Fruit fly (Drosophila melanogaster): Measurements from ENCODE around the gene CG7320.

dm6 chr3L:18215669-18216068, 14.4 kb downstream of the CG7320 start:
- no peak for TF ChIP-seq psq (optimal IDR thresholded peaks at IDR 0.05)
- no peak for TF ChIP-seq h (optimal IDR thresholded peaks at IDR 0.05)
